Worm (Caenorhabditis elegans) whole organism, young adult: ENCODE measurements around the gene ins-21.

ENCODE experiments used
- F49E8.2 ChIP-seq: sonication (generic microtip); optimal IDR thresholded peaks from 3 replicates; lab custom pipeline; 2017; ENCODE audit warnings: missing genetic modification characterization, mild to moderate bottlenecking, missing compliant biosample characterization, antibody characterized with exemption, moderate library complexity; ENCODE audit not compliant: insufficient read depth
- F57C9.4 ChIP-seq: sonication (generic microtip); optimal IDR thresholded peaks from 2 replicates; lab custom pipeline; 2017; ENCODE audit warnings: mild to moderate bottlenecking, missing genetic modification characterization, missing compliant biosample characterization
- aptf-2 ChIP-seq: fragments of 200-800 bp; sonication (Bioruptor generic); conservative IDR thresholded peaks from 2 replicates; pipeline ENCODE4 v1.3.6; 2022; ENCODE audit warnings: missing genetic modification reagents, missing genetic modification characterization, missing compliant biosample characterization
- bed-2 ChIP-seq: fragments of 200-800 bp; sonication (Bioruptor generic); IDR thresholded peaks from 2 replicates; pipeline ENCODE4 v1.3.6; 2022; ENCODE audit warnings: missing genetic modification reagents, missing genetic modification characterization, missing compliant biosample characterization
- ceh-58 ChIP-seq: fragments of 200-800 bp; sonication (Bioruptor generic); IDR thresholded peaks from 2 replicates; pipeline ENCODE4 v1.3.6; 2022; ENCODE audit warnings: missing genetic modification characterization, missing compliant biosample characterization
- ceh-91 ChIP-seq: fragments of 200-800 bp; sonication (Bioruptor generic); IDR thresholded peaks from 2 replicates; pipeline ENCODE4 v1.3.6; 2022; ENCODE audit warnings: missing genetic modification reagents, missing genetic modification characterization, missing compliant biosample characterization
- dox-1 ChIP-seq: fragments of 200-800 bp; sonication (Bioruptor generic); IDR thresholded peaks from 2 replicates; pipeline ENCODE4 v1.3.6; 2022; ENCODE audit warnings: missing genetic modification reagents, missing genetic modification characterization, missing compliant biosample characterization
- hsf-1 ChIP-seq: fragments of 200-800 bp; sonication (Bioruptor generic); IDR thresholded peaks from 2 replicates; pipeline ENCODE4 v1.3.6; 2022; ENCODE audit warnings: missing genetic modification reagents, missing genetic modification characterization, missing compliant biosample characterization
- lsl-1 ChIP-seq: fragments of 200-800 bp; sonication (Bioruptor generic); optimal IDR thresholded peaks from 2 replicates; lab custom pipeline; 2018; ENCODE audit warnings: mild to moderate bottlenecking, missing genetic modification characterization, moderate library complexity, missing compliant biosample characterization
- nfya-1 ChIP-seq: sonication (generic microtip); optimal IDR thresholded peaks from 2 replicates; lab custom pipeline; 2017; ENCODE audit warnings: antibody characterized with exemption, missing compliant biosample characterization, missing genetic modification characterization, borderline replicate concordance; ENCODE audit not compliant: insufficient read depth
- pha-4 ChIP-seq: fragments of 150-350 bp; sonication (generic microtip); optimal IDR thresholded peaks from 2 replicates; lab custom pipeline; 2014; ENCODE audit warnings: missing biosample characterization, missing genetic modification reagents, missing genetic modification characterization
- tbp1 ChIP-seq: fragments of 200-800 bp; sonication (Bioruptor generic); optimal IDR thresholded peaks from 2 replicates; lab custom pipeline; 2018; ENCODE audit warnings: mild to moderate bottlenecking, missing genetic modification characterization, missing compliant biosample characterization

DNA sequence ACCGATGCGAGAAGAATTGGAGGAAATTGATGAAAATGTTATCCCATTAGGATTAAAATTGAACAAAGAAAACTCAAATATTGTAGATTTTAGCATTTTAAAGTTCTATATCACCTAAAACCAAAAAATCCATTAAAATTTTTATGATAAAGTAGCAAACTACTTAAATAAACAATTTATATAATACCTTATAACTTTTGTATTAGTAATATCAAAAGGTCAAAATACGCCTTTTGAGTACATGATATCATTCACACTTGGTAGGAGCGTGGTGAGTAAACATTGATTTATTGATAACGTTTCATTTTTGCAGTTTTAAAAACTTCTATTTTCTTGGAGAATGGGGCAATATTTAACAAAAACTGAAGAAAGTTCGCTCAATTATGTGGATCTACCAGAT lies 22.5 kb upstream of the ins-21 start, which contains the start of gene C05B5.5:
- no peak for TF ChIP-seq aptf-2 (GFP tag; lab: Robert Waterston, UW)
- TF ChIP-seq hsf-1 (GFP tag; lab: Robert Waterston, UW): no peak
- no peak for TF ChIP-seq bed-2 (GFP tag; lab: Robert Waterston, UW)
- TF ChIP-seq F49E8.2 (tag; lab: Kevin White, UChicago): no peak
- no peak for TF ChIP-seq ceh-58
- TF ChIP-seq nfya-1 (tag; lab: Kevin White, UChicago): no peak
- TF ChIP-seq pha-4 (tag; lab: Kevin White, UChicago): no peak
- no peak for TF ChIP-seq lsl-1
- TF ChIP-seq ceh-91 (GFP tag; lab: Robert Waterston, UW): no peak
- TF ChIP-seq dox-1: no peak
- TF ChIP-seq F57C9.4 (tag; lab: Kevin White, UChicago): no peak
- no peak for TF ChIP-seq tbp1
